Fruit fly (Drosophila melanogaster) whole organism, embryonic: ENCODE results near the gene Ciz1.

Experiments used
- Aef1 ChIP-seq: fragments of 200-800 bp; sonication (Bioruptor generic); IDR thresholded peaks from 3 replicates; pipeline ENCODE4 v1.3.6; 2022; ENCODE audit warnings: missing biosample characterization, missing genetic modification characterization
- Awh ChIP-seq: fragments of 200-800 bp; sonication (Bioruptor generic); IDR thresholded peaks from 2 replicates; pipeline ENCODE4, ENCODE4 v1.3.6; 2022; ENCODE audit warnings: missing biosample characterization, missing genetic modification characterization
- Bdp1 ChIP-seq: fragments of 200-800 bp; sonication (Bioruptor generic); optimal IDR thresholded peaks from 3 replicates; lab custom pipeline; 2016; ENCODE audit warnings: missing biosample characterization, missing genetic modification characterization
- CG1024 ChIP-seq: fragments of 200-800 bp; sonication (Bioruptor generic); IDR thresholded peaks from 2 replicates; pipeline ENCODE4 v1.3.6; 2022; ENCODE audit warnings: missing biosample characterization, missing genetic modification characterization
- CG10543 ChIP-seq: fragments of 200-800 bp; sonication (Bioruptor generic); optimal IDR thresholded peaks from 3 replicates; lab custom pipeline; 2017; ENCODE audit warnings: missing biosample characterization, mild to moderate bottlenecking, missing genetic modification characterization, moderate library complexity
- CG10959 ChIP-seq: fragments of 200-800 bp; sonication (Bioruptor generic); IDR thresholded peaks from 2 replicates; pipeline ENCODE4 v1.3.6; 2022; ENCODE audit warnings: missing biosample characterization, missing genetic modification characterization
- CG11695 ChIP-seq: fragments of 200-800 bp; sonication (Bioruptor generic); IDR thresholded peaks from 3 replicates; pipeline ENCODE4 v1.3.6; 2022; ENCODE audit warnings: missing biosample characterization, missing genetic modification characterization
- CG12299 ChIP-seq: fragments of 200-800 bp; sonication (Bioruptor generic); optimal IDR thresholded peaks from 2 replicates; lab custom pipeline; 2018; ENCODE audit warnings: missing biosample characterization, mild to moderate bottlenecking, missing genetic modification characterization
- CG15011 ChIP-seq: fragments of 200-800 bp; sonication (Bioruptor generic); optimal IDR thresholded peaks from 3 replicates; lab custom pipeline; 2018; ENCODE audit warnings: missing biosample characterization, mild to moderate bottlenecking, missing genetic modification characterization
- CG18619 ChIP-seq: fragments of 200-800 bp; sonication (Bioruptor generic); optimal IDR thresholded peaks from 3 replicates; lab custom pipeline; 2017; ENCODE audit warnings: missing biosample characterization, mild to moderate bottlenecking, missing genetic modification characterization
- CG3163 ChIP-seq: fragments of 200-800 bp; sonication (Bioruptor generic); optimal IDR thresholded peaks from 3 replicates; lab custom pipeline; 2016; ENCODE audit warnings: missing biosample characterization, missing genetic modification characterization
- CG5953 ChIP-seq: fragments of 200-800 bp; sonication (Bioruptor generic); IDR thresholded peaks from 2 replicates; pipeline ENCODE4 v1.3.6; 2022; ENCODE audit warnings: missing biosample characterization, missing genetic modification characterization
- CG8281 ChIP-seq: fragments of 200-800 bp; sonication (Bioruptor generic); optimal IDR thresholded peaks from 2 replicates; lab custom pipeline; 2018; ENCODE audit warnings: missing biosample characterization, mild to moderate bottlenecking, missing genetic modification characterization, moderate library complexity
- CG9797 ChIP-seq: fragments of 200-800 bp; sonication (Bioruptor generic); optimal IDR thresholded peaks from 3 replicates; lab custom pipeline; 2018; ENCODE audit warnings: missing biosample characterization, mild to moderate bottlenecking, missing genetic modification characterization
- CTCF ChIP-seq: fragments of 200-800 bp; sonication (Bioruptor generic); optimal IDR thresholded peaks from 2 replicates; lab custom pipeline; 2017; ENCODE audit warnings: missing biosample characterization, mild to moderate bottlenecking, missing genetic modification characterization, moderate library complexity
- CkIIα-i1 ChIP-seq: fragments of 200-800 bp; sonication (Bioruptor generic); IDR thresholded peaks from 2 replicates; pipeline ENCODE4 v1.3.6; 2022; ENCODE audit warnings: missing biosample characterization, missing genetic modification characterization
- D19A ChIP-seq: fragments of 200-800 bp; optimal IDR thresholded peaks from 3 replicates; lab custom pipeline; 2019; ENCODE audit warnings: missing biosample characterization, mild to moderate bottlenecking, missing genetic modification characterization, moderate library complexity
- D19B ChIP-seq: fragments of 200-800 bp; sonication (Bioruptor generic); optimal IDR thresholded peaks from 2 replicates; lab custom pipeline; 2017; ENCODE audit warnings: missing biosample characterization, mild to moderate bottlenecking, missing genetic modification characterization
- Doc3 ChIP-seq: fragments of 200-800 bp; sonication (Bioruptor generic); IDR thresholded peaks from 3 replicates; pipeline ENCODE4 v1.3.6; 2022; ENCODE audit warnings: missing biosample characterization, missing genetic modification characterization; ENCODE audit not compliant: partially characterized antibody
- Drgx ChIP-seq: fragments of 200-800 bp; sonication (Bioruptor generic); IDR thresholded peaks from 2 replicates; pipeline ENCODE4 v1.3.6; 2022; ENCODE audit warnings: missing biosample characterization, missing genetic modification characterization
- Fer1 ChIP-seq: fragments of 200-800 bp; sonication (Bioruptor generic); optimal IDR thresholded peaks from 2 replicates; lab custom pipeline; 2017; ENCODE audit warnings: missing biosample characterization, mild to moderate bottlenecking, missing genetic modification characterization
- HHEX ChIP-seq: fragments of 200-800 bp; sonication (Bioruptor generic); optimal IDR thresholded peaks from 3 replicates; lab custom pipeline; 2017; ENCODE audit warnings: missing biosample characterization, mild to moderate bottlenecking, missing genetic modification characterization, missing genetic modification reagents
- HLHmδ ChIP-seq: fragments of 200-800 bp; sonication (Bioruptor generic); optimal IDR thresholded peaks from 2 replicates; lab custom pipeline; 2018; ENCODE audit warnings: missing biosample characterization, mild to moderate bottlenecking, missing genetic modification characterization, moderate library complexity
- Lhr ChIP-seq: fragments of 200-800 bp; sonication (Bioruptor generic); optimal IDR thresholded peaks from 3 replicates; lab custom pipeline; 2017; ENCODE audit warnings: mild to moderate bottlenecking, missing biosample characterization, missing genetic modification reagents, missing genetic modification characterization
- MBD-R2 ChIP-seq: fragments of 200-800 bp; sonication (Bioruptor generic); IDR thresholded peaks from 2 replicates; pipeline ENCODE4 v1.3.6; 2022; ENCODE audit warnings: missing biosample characterization, missing genetic modification characterization
- Mes4 ChIP-seq: fragments of 200-800 bp; sonication (Bioruptor generic); optimal IDR thresholded peaks from 2 replicates; lab custom pipeline; 2016; ENCODE audit warnings: missing biosample characterization, missing genetic modification characterization
- Oli ChIP-seq: fragments of 200-800 bp; sonication (Bioruptor generic); optimal IDR thresholded peaks from 2 replicates; lab custom pipeline; 2018; ENCODE audit warnings: missing biosample characterization, mild to moderate bottlenecking, missing genetic modification characterization, moderate library complexity
- Rx ChIP-seq: fragments of 200-800 bp; sonication (Bioruptor generic); IDR thresholded peaks from 2 replicates; pipeline ENCODE4 v1.3.6; 2022; ENCODE audit warnings: missing biosample characterization, missing genetic modification characterization
- Sox102F ChIP-seq: fragments of 200-800 bp; sonication (Bioruptor generic); optimal IDR thresholded peaks from 2 replicates; lab custom pipeline; 2018; ENCODE audit warnings: missing biosample characterization, mild to moderate bottlenecking, missing genetic modification characterization, moderate library complexity
- Spps ChIP-seq: fragments of 200-800 bp; sonication (Bioruptor generic); optimal IDR thresholded peaks from 2 replicates; lab custom pipeline; 2018; ENCODE audit warnings: missing biosample characterization, mild to moderate bottlenecking, missing genetic modification characterization
- ac ChIP-seq: fragments of 200-800 bp; sonication (Bioruptor generic); optimal IDR thresholded peaks from 3 replicates; lab custom pipeline; 2017; ENCODE audit warnings: missing biosample characterization, mild to moderate bottlenecking, missing genetic modification characterization
- br ChIP-seq: fragments of >200 bp; optimal IDR thresholded peaks from 2 replicates; lab custom pipeline; 2017
- cwo ChIP-seq: fragments of 200-800 bp; sonication (Bioruptor generic); optimal IDR thresholded peaks from 3 replicates; lab custom pipeline; 2017; ENCODE audit warnings: missing biosample characterization, missing genetic modification characterization, mild to moderate bottlenecking, moderate library complexity, missing genetic modification reagents
- da ChIP-seq: fragments of 200-800 bp; sonication (Bioruptor generic); optimal IDR thresholded peaks from 2 replicates; lab custom pipeline; 2016; ENCODE audit warnings: missing biosample characterization, missing genetic modification characterization
- eve ChIP-seq, 2 experiments: fragments of >200 bp; optimal IDR thresholded peaks; 2 replicates each; lab custom pipeline; 2017; ENCODE audit warnings: missing biosample characterization in 2 of 2, missing genetic modification characterization in 2 of 2
- ewg ChIP-seq: fragments of 200-800 bp; sonication (Bioruptor generic); optimal IDR thresholded peaks from 3 replicates; lab custom pipeline; 2017; ENCODE audit warnings: mild to moderate bottlenecking, missing biosample characterization, missing genetic modification reagents, missing genetic modification characterization
- fd96Cb ChIP-seq: fragments of 200-800 bp; sonication (Bioruptor generic); optimal IDR thresholded peaks from 2 replicates; lab custom pipeline; 2018; ENCODE audit warnings: missing biosample characterization, mild to moderate bottlenecking, missing genetic modification characterization, moderate library complexity
- gce ChIP-seq: fragments of 200-800 bp; sonication (Bioruptor generic); IDR thresholded peaks from 3 replicates; pipeline ENCODE4 v1.3.6; 2022; ENCODE audit warnings: missing biosample characterization, missing genetic modification characterization
- gro ChIP-seq: fragments of 200-800 bp; sonication (Bioruptor generic); optimal IDR thresholded peaks from 2 replicates; lab custom pipeline; 2016; ENCODE audit warnings: missing biosample characterization, missing genetic modification characterization
- inv ChIP-seq: fragments of 200-800 bp; sonication (Bioruptor generic); IDR thresholded peaks from 2 replicates; pipeline ENCODE4 v1.3.6; 2022; ENCODE audit warnings: missing biosample characterization, missing genetic modification characterization; ENCODE audit not compliant: partially characterized antibody
- lilli ChIP-seq: fragments of 200-800 bp; sonication (Bioruptor generic); optimal IDR thresholded peaks from 3 replicates; lab custom pipeline; 2016; ENCODE audit warnings: missing biosample characterization, missing genetic modification characterization
- nom ChIP-seq: fragments of 200-800 bp; sonication (Bioruptor generic); optimal IDR thresholded peaks from 2 replicates; lab custom pipeline; 2017; ENCODE audit warnings: missing biosample characterization, missing genetic modification characterization, mild to moderate bottlenecking, moderate library complexity, missing genetic modification reagents
- otp ChIP-seq: fragments of 200-800 bp; sonication (Bioruptor generic); IDR thresholded peaks from 3 replicates; pipeline ENCODE4, ENCODE4 v1.3.6; 2022; ENCODE audit warnings: missing biosample characterization, missing genetic modification characterization
- salm ChIP-seq: fragments of 200-800 bp; sonication (Bioruptor generic); optimal IDR thresholded peaks from 2 replicates; lab custom pipeline; 2018; ENCODE audit warnings: missing biosample characterization, mild to moderate bottlenecking, missing genetic modification characterization
- shn ChIP-seq: fragments of 200-800 bp; sonication (Bioruptor generic); optimal IDR thresholded peaks from 3 replicates; lab custom pipeline; 2016; ENCODE audit warnings: missing biosample characterization, missing genetic modification characterization
- slp2 ChIP-seq: fragments of 200-800 bp; sonication (Bioruptor generic); optimal IDR thresholded peaks from 2 replicates; lab custom pipeline; 2016; ENCODE audit warnings: missing biosample characterization, missing genetic modification characterization
- so ChIP-seq: fragments of 200-800 bp; sonication (Bioruptor generic); IDR thresholded peaks from 3 replicates; pipeline ENCODE4 v1.3.6; 2022; ENCODE audit warnings: missing biosample characterization, missing genetic modification characterization
- tna ChIP-seq: fragments of 200-800 bp; sonication (Bioruptor generic); IDR thresholded peaks from 2 replicates; pipeline ENCODE4 v1.3.6; 2022; ENCODE audit warnings: missing biosample characterization, missing genetic modification characterization; ENCODE audit not compliant: partially characterized antibody
- toy ChIP-seq: fragments of 200-800 bp; sonication (Bioruptor generic); IDR thresholded peaks from 2 replicates; pipeline ENCODE4 v1.3.6; 2022; ENCODE audit warnings: missing biosample characterization, missing genetic modification characterization
- tup ChIP-seq: fragments of 200-800 bp; sonication (Bioruptor generic); optimal IDR thresholded peaks from 2 replicates; lab custom pipeline; 2016; ENCODE audit warnings: missing biosample characterization, mild to moderate bottlenecking, missing genetic modification characterization, moderate library complexity
- usp ChIP-seq: fragments of >200 bp; optimal IDR thresholded peaks from 2 replicates; lab custom pipeline; 2017; ENCODE audit warnings: missing biosample characterization, missing genetic modification characterization
- vfl ChIP-seq: fragments of 200-800 bp; sonication (Bioruptor generic); optimal IDR thresholded peaks from 2 replicates; lab custom pipeline; 2016; ENCODE audit warnings: missing biosample characterization, missing genetic modification characterization
- yki ChIP-seq: fragments of >200 bp; optimal IDR thresholded peaks from 3 replicates; lab custom pipeline; 2018
- zfh2 ChIP-seq: fragments of 200-800 bp; sonication (Bioruptor generic); optimal IDR thresholded peaks from 2 replicates; lab custom pipeline; 2016; ENCODE audit warnings: missing biosample characterization, missing genetic modification characterization

Gene Ciz1

DNA sequence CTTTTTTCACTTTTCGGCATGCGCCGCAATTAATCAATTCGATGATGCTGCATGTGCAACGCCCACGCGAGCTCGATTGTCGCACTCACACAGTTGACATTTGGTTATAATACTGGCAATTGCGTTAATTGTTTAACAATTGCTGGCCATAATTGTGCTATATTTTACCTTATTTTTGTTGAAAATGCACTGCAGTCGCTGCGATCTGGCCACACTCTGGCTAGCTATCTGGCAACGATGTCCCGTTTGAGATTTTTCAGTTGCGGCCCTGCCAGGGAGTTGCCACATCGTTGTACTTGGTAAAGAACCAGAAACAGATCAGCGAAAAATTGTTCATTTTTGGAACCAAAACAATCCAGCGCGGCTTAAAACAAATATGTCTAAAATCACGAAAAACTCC, 33.9 kb downstream of the Ciz1 start, which contains the start of the genes CG6707 and CG46387 (continued):
- no peak for TF ChIP-seq Drgx
- no peak for TF ChIP-seq CG5953 (GFP tag; lab: Robert Waterston, UW)
- no peak for TF ChIP-seq CG15011 (GFP tag; lab: Kevin White, UChicago)
- TF ChIP-seq fd96Cb (tag; lab: Kevin White, UChicago) = no peak
- no peak for TF ChIP-seq tup (GFP tag; lab: Kevin White, UChicago)
- TF ChIP-seq CG10543 (GFP tag; lab: Kevin White, UChicago) = peak; percentile 26
- TF ChIP-seq Doc3 (GFP tag; lab: Robert Waterston, UW) = no peak
- TF ChIP-seq Bdp1 (GFP tag; lab: Kevin White, UChicago) = no peak
- TF ChIP-seq Aef1 (GFP tag; lab: Robert Waterston, UW) = no peak
- peak; percentile 24; the same call in 1 of the 2 replicates for TF ChIP-seq inv (GFP tag; lab: Robert Waterston, UW)
- no peak for TF ChIP-seq Awh (GFP tag; lab: Robert Waterston, UW)
- no peak for TF ChIP-seq so (GFP tag; lab: Robert Waterston, UW)
- TF ChIP-seq HHEX (GFP tag; lab: Kevin White, UChicago) = no peak
- no peak for TF ChIP-seq cwo (GFP tag; lab: Kevin White, UChicago)
- TF ChIP-seq salm = no peak
- no peak for TF ChIP-seq CG10959 (GFP tag; lab: Robert Waterston, UW)
- TF ChIP-seq CG8281 (tag; lab: Kevin White, UChicago) = no peak
- no peak for TF ChIP-seq toy
- TF ChIP-seq gce = no peak
- no peak for TF ChIP-seq CG3163
- TF ChIP-seq yki (lab: Kevin White, UChicago) = no peak
- no peak for TF ChIP-seq CTCF (GFP tag; lab: Kevin White, UChicago)
- no peak for TF ChIP-seq usp (GFP tag; lab: Kevin White, UChicago)
- TF ChIP-seq CG11695 (GFP tag; lab: Robert Waterston, UW) = no peak
- TF ChIP-seq zfh2 (GFP tag; lab: Kevin White, UChicago) = peak; percentile 11
- no peak for TF ChIP-seq D19A (tag; lab: Kevin White, UChicago)
- no peak for TF ChIP-seq CG1024 (GFP tag; lab: Robert Waterston, UW)
- TF ChIP-seq shn (GFP tag; lab: Kevin White, UChicago) = peak; percentile 43
- TF ChIP-seq Spps = no peak
- no peak for TF ChIP-seq da (GFP tag; lab: Kevin White, UChicago)
- TF ChIP-seq Sox102F (GFP tag; lab: Kevin White, UChicago) = no peak
- TF ChIP-seq otp (GFP tag; lab: Robert Waterston, UW) = no peak
- peak; percentile 32 for TF ChIP-seq HLHmδ (GFP tag; lab: Kevin White, UChicago)
- no peak for TF ChIP-seq Oli (tag; lab: Kevin White, UChicago)
- TF ChIP-seq MBD-R2 (GFP tag; lab: Robert Waterston, UW) = peak; percentile 79
- TF ChIP-seq eve (GFP tag; optimal IDR thresholded peaks at IDR 0.05; lab: Kevin White, UChicago) = no peak
- TF ChIP-seq Fer1 (GFP tag; lab: Kevin White, UChicago) = no peak
- TF ChIP-seq nom = no peak
- TF ChIP-seq CG18619 = no peak
- TF ChIP-seq Lhr (GFP tag; lab: Kevin White, UChicago) = peak; percentile 72
- no peak for TF ChIP-seq tna
- peak; percentile 70 for TF ChIP-seq ewg (GFP tag; lab: Kevin White, UChicago)
- no peak for TF ChIP-seq br (lab: Kevin White, UChicago)
- TF ChIP-seq CG12299 (tag; lab: Kevin White, UChicago) = no peak
- no peak for TF ChIP-seq Rx (GFP tag; lab: Robert Waterston, UW)
- TF ChIP-seq slp2 (GFP tag; lab: Kevin White, UChicago) = no peak
- no peak for TF ChIP-seq vfl (GFP tag; lab: Kevin White, UChicago)
- no peak for TF ChIP-seq D19B (GFP tag; lab: Kevin White, UChicago)
- TF ChIP-seq lilli = peak; percentile 45
- peak; percentile 35 for TF ChIP-seq CG9797 (GFP tag; lab: Kevin White, UChicago)
- no peak for TF ChIP-seq ac (GFP tag; lab: Kevin White, UChicago)
- TF ChIP-seq CkIIα-i1 (GFP tag; lab: Robert Waterston, UW) = no peak
- no peak for TF ChIP-seq Mes4 (GFP tag; lab: Kevin White, UChicago)
- peak; percentile 8 for TF ChIP-seq gro (GFP tag; lab: Kevin White, UChicago)
